Worm (Caenorhabditis elegans): ENCODE measurements around the gene cyn-7.
A peak's percentile ranks its signal among the peaks of the same experiment; 100 is the strongest.

cyn-7 gene

ce11 chrV:15190903-15191302 lies 3.7 kb upstream of the cyn-7 start, which contains the start of gene Y75B12B.11:
Y75B12B.11 (plus strand) TSS chrV:15191296.
- TF ChIP-seq ets-7 (tag; optimal IDR thresholded peaks at IDR 0.05) (peak; percentile 88), hmg-4 (GFP tag; optimal IDR thresholded peaks at IDR 0.05) (peak; percentile 97), B0310.2 (tag; optimal IDR thresholded peaks at IDR 0.05) (peak; percentile 92), sea-1 (GFP tag; conservative IDR thresholded peaks at IDR 0.05) (peak; percentile 94), pes-1 (GFP tag; IDR thresholded peaks at IDR 0.05) (peak; percentile 94), ceh-13 (GFP tag; optimal IDR thresholded peaks at IDR 0.05) (peak; percentile 89), ama-1 (optimal IDR thresholded peaks at IDR 0.05) (peak; percentile 48), flt-1 (GFP tag; IDR thresholded peaks at IDR 0.05) (peak; percentile 91), hmbx-1 (tag; optimal IDR thresholded peaks at IDR 0.05) (peak; percentile 67), tra-4 (tag; optimal IDR thresholded peaks at IDR 0.05) (peak; percentile 87), tbx-37 (GFP tag; conservative IDR thresholded peaks at IDR 0.05) (peak; percentile 80), tbx-11 (GFP tag; IDR thresholded peaks at IDR 0.05) (peak; percentile 91), F13C5.2 (tag; optimal IDR thresholded peaks at IDR 0.05) (peak; percentile 97), scrt-1 (GFP tag; IDR thresholded peaks at IDR 0.05) (peak; percentile 93), aly-1 (tag; optimal IDR thresholded peaks at IDR 0.05) (peak; percentile 96), ceh-36 (tag; optimal IDR thresholded peaks at IDR 0.05) (peak; percentile 85), hnd-1 (tag; optimal IDR thresholded peaks at IDR 0.05) (peak; percentile 76)

DNA sequence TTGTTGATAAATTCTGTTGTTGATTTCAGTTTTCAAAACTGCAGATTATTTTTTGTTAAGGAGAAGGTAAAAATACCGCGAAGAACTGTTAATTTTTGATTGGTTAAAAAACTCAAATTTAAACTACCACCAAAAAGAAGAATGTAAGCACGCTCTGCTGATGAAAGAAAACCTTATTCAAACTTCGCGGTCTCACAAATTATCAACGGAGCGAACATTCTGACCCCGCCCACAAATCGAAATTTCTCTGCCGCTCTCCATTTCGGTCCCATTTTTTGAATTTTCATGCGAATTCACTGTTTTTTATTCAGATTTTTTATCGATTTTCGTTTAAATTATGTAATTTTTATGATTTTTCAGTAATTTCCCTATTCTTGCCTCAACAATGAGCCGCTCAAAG lies 2.4 kb upstream of the cyn-7 start, which contains the start of gene cyn-3:
Gene cyn-3, plus strand, starts transcription at position 361 of the 400 bp plus-strand sequence.
- TF ChIP-seq ceh-13 (GFP tag; optimal IDR thresholded peaks at IDR 0.05), result no peak
- no peak for TF ChIP-seq ama-1 (optimal IDR thresholded peaks at IDR 0.05)
- TF ChIP-seq aly-1 (tag; optimal IDR thresholded peaks at IDR 0.05), result no peak
- TF ChIP-seq sea-1 (GFP tag; conservative IDR thresholded peaks at IDR 0.05), result no peak
- no peak for TF ChIP-seq scrt-1 (GFP tag; IDR thresholded peaks at IDR 0.05)
- TF ChIP-seq ets-7 (tag; optimal IDR thresholded peaks at IDR 0.05), result no peak
- no peak for TF ChIP-seq tbx-11 (GFP tag; IDR thresholded peaks at IDR 0.05)
- TF ChIP-seq tbx-37 (GFP tag; conservative IDR thresholded peaks at IDR 0.05), result no peak
- TF ChIP-seq hmg-4 (GFP tag; optimal IDR thresholded peaks at IDR 0.05), result no peak
- no peak for TF ChIP-seq B0310.2 (tag; optimal IDR thresholded peaks at IDR 0.05)
- TF ChIP-seq F13C5.2 (tag; optimal IDR thresholded peaks at IDR 0.05), result no peak
- TF ChIP-seq hnd-1 (tag; optimal IDR thresholded peaks at IDR 0.05), result no peak
- TF ChIP-seq ceh-36 (tag; optimal IDR thresholded peaks at IDR 0.05), result no peak
- no peak for TF ChIP-seq pes-1 (GFP tag; IDR thresholded peaks at IDR 0.05)
- no peak for TF ChIP-seq tra-4 (tag; optimal IDR thresholded peaks at IDR 0.05)
- no peak for TF ChIP-seq flt-1 (GFP tag; IDR thresholded peaks at IDR 0.05)
- TF ChIP-seq hmbx-1 (tag; optimal IDR thresholded peaks at IDR 0.05), result no peak

DNA sequence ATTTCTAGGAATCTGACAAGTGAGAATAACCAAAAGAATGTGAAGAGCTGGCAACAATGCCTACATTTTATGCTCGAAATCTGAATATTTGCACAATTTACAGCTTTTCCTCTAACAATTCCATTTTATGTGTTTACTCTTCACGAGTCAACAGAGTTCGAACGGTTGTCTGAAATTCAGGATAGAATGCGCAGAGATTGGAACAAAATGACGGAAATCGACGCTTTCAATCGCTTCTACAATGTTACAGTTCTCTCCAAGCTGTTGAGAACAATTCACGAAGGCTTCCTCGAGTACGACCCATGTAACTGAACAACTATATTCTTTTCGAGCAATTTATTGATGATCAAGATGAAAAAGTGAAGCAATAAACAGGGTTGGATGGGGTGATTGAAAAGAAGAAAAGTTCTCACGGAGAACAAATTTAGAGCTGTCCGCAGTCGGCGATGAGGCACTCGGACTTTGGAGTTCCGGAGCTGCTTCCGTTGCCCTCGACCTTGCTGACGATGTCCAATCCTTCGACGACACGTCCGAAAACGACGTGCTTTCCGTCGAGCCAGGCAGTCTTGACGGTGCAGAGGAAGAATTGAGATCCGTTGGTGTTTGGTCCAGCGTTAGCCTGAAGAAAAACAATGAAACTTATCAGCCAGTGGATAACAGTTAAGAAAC lies 785 bp downstream of the cyn-7 start, which contains the start of gene Y75B12B.3:
Gene Y75B12B.3, minus strand, starts transcription at position 21 of the 669 bp plus-strand sequence.
- no peak for TF ChIP-seq tbx-11 (GFP tag; IDR thresholded peaks at IDR 0.05)

- TF ChIP-seq hmbx-1 (tag; optimal IDR thresholded peaks at IDR 0.05) (no peak), hnd-1 (tag; optimal IDR thresholded peaks at IDR 0.05) (no peak), sea-1 (GFP tag; conservative IDR thresholded peaks at IDR 0.05) (no peak), ceh-36 (tag; optimal IDR thresholded peaks at IDR 0.05) (no peak), hmg-4 (GFP tag; optimal IDR thresholded peaks at IDR 0.05) (no peak), ets-7 (tag; optimal IDR thresholded peaks at IDR 0.05) (no peak), scrt-1 (GFP tag; IDR thresholded peaks at IDR 0.05) (no peak), pes-1 (GFP tag; IDR thresholded peaks at IDR 0.05) (no peak), tbx-11 (GFP tag; IDR thresholded peaks at IDR 0.05) (no peak), aly-1 (tag; optimal IDR thresholded peaks at IDR 0.05) (no peak), B0310.2 (tag; optimal IDR thresholded peaks at IDR 0.05) (no peak), tra-4 (tag; optimal IDR thresholded peaks at IDR 0.05) (no peak), flt-1 (GFP tag; IDR thresholded peaks at IDR 0.05) (no peak), tbx-37 (GFP tag; conservative IDR thresholded peaks at IDR 0.05) (no peak), ceh-13 (GFP tag; optimal IDR thresholded peaks at IDR 0.05) (no peak), ama-1 (optimal IDR thresholded peaks at IDR 0.05) (no peak), F13C5.2 (tag; optimal IDR thresholded peaks at IDR 0.05) (no peak)
Observed at ce11 chrV:15184097-15185040, 2.8 kb downstream of the cyn-7 start, which contains the start of gene Y75B12B.1. Y75B12B.1 (plus strand) TSS chrV:15184699.

ce11 chrV:15182407-15182806 lies 4.8 kb downstream of the cyn-7 start, which contains the start of gene fbxa-84:
fbxa-84 (plus strand) TSS chrV:15182440.
- TF ChIP-seq F13C5.2 (tag; optimal IDR thresholded peaks at IDR 0.05) (no peak), ceh-13 (GFP tag; optimal IDR thresholded peaks at IDR 0.05) (no peak), tbx-37 (GFP tag; conservative IDR thresholded peaks at IDR 0.05) (no peak), tbx-11 (GFP tag; IDR thresholded peaks at IDR 0.05) (no peak), ama-1 (optimal IDR thresholded peaks at IDR 0.05) (no peak), B0310.2 (tag; optimal IDR thresholded peaks at IDR 0.05) (no peak), ets-7 (tag; optimal IDR thresholded peaks at IDR 0.05) (no peak), scrt-1 (GFP tag; IDR thresholded peaks at IDR 0.05) (no peak), sea-1 (GFP tag; conservative IDR thresholded peaks at IDR 0.05) (no peak), aly-1 (tag; optimal IDR thresholded peaks at IDR 0.05) (no peak), flt-1 (GFP tag; IDR thresholded peaks at IDR 0.05) (no peak), pes-1 (GFP tag; IDR thresholded peaks at IDR 0.05) (no peak), hmbx-1 (tag; optimal IDR thresholded peaks at IDR 0.05) (no peak), hmg-4 (GFP tag; optimal IDR thresholded peaks at IDR 0.05) (no peak), hnd-1 (tag; optimal IDR thresholded peaks at IDR 0.05) (no peak)

- TF ChIP-seq sea-1 (GFP tag; conservative IDR thresholded peaks at IDR 0.05) (no peak), tra-4 (tag; optimal IDR thresholded peaks at IDR 0.05) (no peak), scrt-1 (GFP tag; IDR thresholded peaks at IDR 0.05) (no peak), tbx-11 (GFP tag; IDR thresholded peaks at IDR 0.05) (no peak), flt-1 (GFP tag; IDR thresholded peaks at IDR 0.05) (no peak), F13C5.2 (tag; optimal IDR thresholded peaks at IDR 0.05) (no peak), hmg-4 (GFP tag; optimal IDR thresholded peaks at IDR 0.05) (no peak), ama-1 (optimal IDR thresholded peaks at IDR 0.05) (no peak), pes-1 (GFP tag; IDR thresholded peaks at IDR 0.05) (no peak), ceh-36 (tag; optimal IDR thresholded peaks at IDR 0.05) (no peak), ceh-13 (GFP tag; optimal IDR thresholded peaks at IDR 0.05) (no peak)
Observed at ce11 chrV:15181899-15182298, 5.3 kb downstream of the cyn-7 start.
